Fruit fly (Drosophila melanogaster): Measurements from ENCODE around the gene phu.
A peak's percentile ranks its signal among the peaks of the same experiment; 100 is the strongest.

DNA sequence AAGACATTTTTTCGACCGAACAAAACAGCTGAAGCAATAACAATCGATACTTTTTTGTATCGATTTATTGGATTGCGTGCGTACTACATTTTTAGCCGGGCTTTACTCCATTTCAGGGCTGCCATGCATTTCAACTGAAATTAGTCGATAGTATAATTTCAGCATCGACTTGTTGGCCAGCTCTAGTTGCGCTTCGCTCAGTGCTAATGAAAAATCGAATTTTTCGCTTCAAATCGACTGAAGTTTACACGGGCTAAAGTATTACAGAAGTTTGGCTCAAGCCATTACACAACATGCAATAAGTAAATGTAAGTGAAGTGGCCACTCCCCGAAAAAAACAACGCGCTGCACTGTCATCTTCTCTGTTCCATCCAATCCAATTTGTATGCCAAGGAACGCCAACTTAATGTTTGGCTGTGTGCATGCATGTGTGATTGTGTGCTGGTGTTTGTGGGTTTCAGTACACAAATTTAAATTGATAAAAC is 21.3 kb downstream of the phu start, which contains the start of the genes mRpL47, CG8176 and Kdm3:
- no peak for TF ChIP-seq CG5204 (GFP tag; optimal IDR thresholded peaks at IDR 0.05)
- TF ChIP-seq CG11617 (GFP tag; optimal IDR thresholded peaks at IDR 0.05), result peak; percentile 73
- peak; percentile 63 for TF ChIP-seq Clk (GFP tag; optimal IDR thresholded peaks at IDR 0.05)
- TF ChIP-seq CG7045 (GFP tag; optimal IDR thresholded peaks at IDR 0.05), result peak; percentile 5
- TF ChIP-seq tj (GFP tag; optimal IDR thresholded peaks at IDR 0.05), result peak; percentile 54
- peak; percentile 80 for TF ChIP-seq bab1 (GFP tag; optimal IDR thresholded peaks at IDR 0.05)
- peak; percentile 45 for TF ChIP-seq pad (GFP tag; optimal IDR thresholded peaks at IDR 0.05)
- TF ChIP-seq cnc (optimal IDR thresholded peaks at IDR 0.05), result no peak
